Fruit fly (Drosophila melanogaster): ENCODE data around the gene CG6959.

Gene CG6959

DNA sequence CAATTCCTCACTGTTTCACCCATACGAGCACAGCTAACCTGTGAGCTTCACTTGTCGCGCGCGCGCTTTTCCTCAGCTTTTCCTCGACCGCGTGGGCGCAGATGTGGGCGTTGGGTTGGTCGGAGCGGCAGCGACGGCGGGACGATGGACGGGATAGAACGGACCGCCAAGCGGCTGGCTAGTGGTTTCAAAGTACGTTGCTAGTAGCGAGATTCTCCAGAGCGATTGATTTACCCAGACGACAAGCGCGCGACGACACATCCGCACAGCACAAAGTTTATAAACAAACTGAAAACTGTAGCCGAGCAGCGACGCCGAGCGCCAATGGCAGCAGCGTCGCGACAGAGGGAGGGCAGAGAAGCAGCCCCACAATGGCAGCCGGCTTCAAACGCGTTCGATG, at the start of gene CG6959:
Gene CG6959, minus strand, starts transcription at position 292 of the 400 bp plus-strand sequence.
- TF ChIP-seq h (optimal IDR thresholded peaks at IDR 0.05) (no peak), ttk (optimal IDR thresholded peaks at IDR 0.05) (no peak), Myc (optimal IDR thresholded peaks at IDR 0.05) (no peak), Sin3A (optimal IDR thresholded peaks at IDR 0.05) (no peak), insv (optimal IDR thresholded peaks at IDR 0.05) (no peak), psq (optimal IDR thresholded peaks at IDR 0.05) (no peak)

- TF ChIP-seq h (optimal IDR thresholded peaks at IDR 0.05): no peak
- TF ChIP-seq Sin3A (optimal IDR thresholded peaks at IDR 0.05): no peak
- no peak for TF ChIP-seq Myc (optimal IDR thresholded peaks at IDR 0.05)
- TF ChIP-seq psq (optimal IDR thresholded peaks at IDR 0.05): no peak
- TF ChIP-seq ttk (optimal IDR thresholded peaks at IDR 0.05): no peak
- TF ChIP-seq insv (optimal IDR thresholded peaks at IDR 0.05): no peak
Observed at dm6 chr3R:11902893-11903292, 33.6 kb upstream of the CG6959 start.

- TF ChIP-seq insv (optimal IDR thresholded peaks at IDR 0.05) (no peak), psq (optimal IDR thresholded peaks at IDR 0.05) (no peak), Myc (optimal IDR thresholded peaks at IDR 0.05) (no peak), h (optimal IDR thresholded peaks at IDR 0.05) (no peak), Sin3A (optimal IDR thresholded peaks at IDR 0.05) (no peak), ttk (optimal IDR thresholded peaks at IDR 0.05) (no peak)
Observed at dm6 chr3R:11897282-11897681, 28.0 kb upstream of the CG6959 start, which contains the start of gene CG34307. Gene CG34307, plus strand, starts transcription at chr3R:11897582.

DNA sequence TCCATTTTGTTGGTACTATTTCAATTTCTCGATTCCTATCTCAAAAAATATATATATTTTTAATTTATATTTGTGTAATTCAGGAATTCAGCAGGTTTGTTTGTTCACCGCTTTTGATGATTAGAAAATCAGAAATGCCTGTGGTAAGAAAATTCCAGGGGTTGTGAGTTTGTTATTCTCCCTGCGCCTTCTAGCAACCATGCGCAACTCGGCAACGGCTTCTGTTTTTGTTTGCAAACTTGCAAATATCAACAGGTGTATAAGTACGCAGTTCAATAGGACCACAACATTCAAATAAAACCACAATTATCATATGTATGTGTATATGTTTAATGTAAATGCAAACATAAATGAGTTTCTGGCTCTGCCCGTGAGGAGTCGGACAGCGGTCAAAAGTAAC, 23.9 kb upstream of the CG6959 start, which contains the start of gene Dnali1:
Gene Dnali1, minus strand, starts transcription at position 101 of the 400 bp plus-strand sequence.
- TF ChIP-seq psq (optimal IDR thresholded peaks at IDR 0.05) (no peak), h (optimal IDR thresholded peaks at IDR 0.05) (no peak), Myc (optimal IDR thresholded peaks at IDR 0.05) (no peak), Sin3A (optimal IDR thresholded peaks at IDR 0.05) (no peak), ttk (optimal IDR thresholded peaks at IDR 0.05) (no peak), insv (optimal IDR thresholded peaks at IDR 0.05) (no peak)

DNA sequence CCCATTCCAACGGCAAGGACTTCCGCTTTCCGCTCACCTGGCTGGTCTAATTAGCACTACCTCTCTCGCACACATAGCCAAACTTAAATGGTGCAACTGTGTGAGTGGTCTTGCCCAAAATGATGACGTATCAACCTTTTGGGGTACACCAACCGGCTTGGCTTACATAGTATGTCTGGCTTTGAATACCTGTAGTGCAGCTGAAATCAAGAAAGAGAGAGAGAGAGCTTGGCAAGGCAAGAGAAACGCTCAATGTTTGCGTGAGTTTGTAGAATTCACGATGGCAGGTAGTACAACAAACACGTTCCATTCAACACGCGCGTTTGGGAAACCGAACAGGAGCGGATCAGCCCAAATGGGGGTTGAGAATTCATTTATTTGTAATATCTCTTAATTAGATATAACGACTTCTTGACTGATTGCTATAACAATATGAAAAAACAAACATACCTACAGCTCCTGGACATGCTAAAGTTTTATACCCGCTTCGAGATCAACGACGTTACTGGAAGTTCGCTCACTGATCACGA, 18.8 kb upstream of the CG6959 start:
- TF ChIP-seq h (optimal IDR thresholded peaks at IDR 0.05) (no peak), psq (optimal IDR thresholded peaks at IDR 0.05) (no peak), ttk (optimal IDR thresholded peaks at IDR 0.05) (no peak), insv (optimal IDR thresholded peaks at IDR 0.05) (no peak), Sin3A (optimal IDR thresholded peaks at IDR 0.05) (no peak), Myc (optimal IDR thresholded peaks at IDR 0.05) (no peak)

DNA sequence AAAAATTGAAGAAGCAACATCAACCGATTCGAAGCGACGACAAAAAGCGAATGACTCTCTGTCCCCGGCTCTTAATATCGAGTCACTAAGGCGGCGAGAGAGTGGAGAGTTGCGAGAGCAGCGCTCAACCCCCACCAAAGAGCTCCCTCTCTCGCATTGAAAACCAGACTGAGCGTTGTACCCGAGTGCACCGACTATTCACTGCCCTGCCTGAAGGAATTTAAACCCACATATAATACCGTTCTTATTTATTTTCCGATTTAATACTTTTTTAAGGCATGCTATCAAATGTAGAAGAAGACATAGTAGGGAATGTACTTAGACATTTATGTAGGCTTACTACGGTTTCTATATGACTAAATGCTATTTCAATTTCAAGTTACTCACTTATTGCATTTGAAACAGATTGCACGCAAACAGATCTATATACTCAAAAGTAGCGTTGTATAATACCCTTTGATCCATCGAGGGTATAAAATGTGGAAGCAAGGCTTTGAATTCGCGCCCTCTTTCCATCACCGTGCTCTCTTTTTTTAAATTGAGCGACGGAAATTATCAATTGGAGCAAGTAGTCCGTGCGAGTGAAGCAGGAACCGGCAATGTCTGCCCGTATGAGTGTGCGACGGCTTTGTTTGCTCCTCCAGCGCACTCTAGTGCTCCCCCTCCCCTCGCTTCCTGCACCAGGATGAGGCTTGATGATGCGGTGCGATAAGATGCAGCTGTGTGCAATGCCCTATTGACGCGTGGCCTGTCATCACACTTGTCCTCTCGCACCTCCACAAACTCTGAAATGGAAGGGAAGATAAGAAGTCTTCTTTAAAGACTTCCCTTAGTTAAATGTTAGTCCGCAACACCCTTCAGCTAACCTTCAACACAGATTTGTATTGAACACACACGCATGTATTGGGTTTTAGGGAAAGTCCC, 18.1 kb upstream of the CG6959 start, which contains the start of gene mthl5:
Gene mthl5, minus strand, starts transcription at position 55 of the 924 bp plus-strand sequence.
- TF ChIP-seq insv (optimal IDR thresholded peaks at IDR 0.05): no peak
- TF ChIP-seq psq (optimal IDR thresholded peaks at IDR 0.05): no peak

dm6 chr3R:11883129-11883528, 13.9 kb upstream of the CG6959 start:
- TF ChIP-seq Myc (optimal IDR thresholded peaks at IDR 0.05) (no peak), insv (optimal IDR thresholded peaks at IDR 0.05) (no peak), ttk (optimal IDR thresholded peaks at IDR 0.05) (no peak), psq (optimal IDR thresholded peaks at IDR 0.05) (no peak), Sin3A (optimal IDR thresholded peaks at IDR 0.05) (no peak), h (optimal IDR thresholded peaks at IDR 0.05) (no peak)

- TF ChIP-seq psq (optimal IDR thresholded peaks at IDR 0.05) (no peak), h (optimal IDR thresholded peaks at IDR 0.05) (no peak), Myc (optimal IDR thresholded peaks at IDR 0.05) (no peak), Sin3A (optimal IDR thresholded peaks at IDR 0.05) (no peak), insv (optimal IDR thresholded peaks at IDR 0.05) (no peak), ttk (optimal IDR thresholded peaks at IDR 0.05) (no peak)
Observed at dm6 chr3R:11882506-11882953, 13.3 kb upstream of the CG6959 start, which contains the start of the genes CG6962 and CG31368. Gene CG6962, minus strand, starts transcription at chr3R:11882534. Gene CG31368, plus strand, starts transcription at chr3R:11882790.

- TF ChIP-seq insv (optimal IDR thresholded peaks at IDR 0.05) (no peak), ttk (optimal IDR thresholded peaks at IDR 0.05) (no peak), Sin3A (optimal IDR thresholded peaks at IDR 0.05) (no peak), h (optimal IDR thresholded peaks at IDR 0.05) (no peak), Myc (optimal IDR thresholded peaks at IDR 0.05) (no peak), psq (optimal IDR thresholded peaks at IDR 0.05) (no peak)
Observed at dm6 chr3R:11877162-11877561, 7.9 kb upstream of the CG6959 start, which contains the start of gene sad. Gene sad, plus strand, starts transcription at chr3R:11877235.

- TF ChIP-seq psq (optimal IDR thresholded peaks at IDR 0.05) (no peak), h (optimal IDR thresholded peaks at IDR 0.05) (no peak), Myc (optimal IDR thresholded peaks at IDR 0.05) (no peak), Sin3A (optimal IDR thresholded peaks at IDR 0.05) (no peak)
Observed at dm6 chr3R:11876750-11877149, 7.5 kb upstream of the CG6959 start.

- TF ChIP-seq h (optimal IDR thresholded peaks at IDR 0.05): no peak
Observed at dm6 chr3R:11872692-11873091, 3.4 kb upstream of the CG6959 start.

DNA sequence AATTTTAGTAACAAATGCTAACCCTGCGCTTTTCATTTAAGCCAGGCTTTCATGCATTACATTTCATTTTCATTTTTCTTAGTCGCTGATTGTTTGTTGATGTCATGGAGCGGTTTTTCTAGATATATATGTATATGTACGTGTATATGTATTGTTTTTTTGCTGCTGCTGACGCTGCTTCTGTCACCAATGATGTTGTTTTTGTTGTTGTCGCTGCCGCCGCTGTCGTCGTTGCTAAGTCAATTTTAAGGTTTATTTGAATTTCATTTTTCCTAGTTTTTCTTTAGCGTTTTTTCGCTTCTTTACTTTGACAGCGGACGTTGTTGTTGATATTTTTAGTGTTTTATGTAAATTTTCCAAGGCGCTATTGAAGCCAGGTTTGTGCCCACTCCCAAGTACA, 875 bp upstream of the CG6959 start:
- TF ChIP-seq Sin3A (optimal IDR thresholded peaks at IDR 0.05): no peak
- TF ChIP-seq Myc (optimal IDR thresholded peaks at IDR 0.05): no peak
- TF ChIP-seq h (optimal IDR thresholded peaks at IDR 0.05): no peak
- no peak for TF ChIP-seq ttk (optimal IDR thresholded peaks at IDR 0.05)
- no peak for TF ChIP-seq psq (optimal IDR thresholded peaks at IDR 0.05)
- no peak for TF ChIP-seq insv (optimal IDR thresholded peaks at IDR 0.05)
